Worm (Caenorhabditis elegans) whole organism, L3 larva: ENCODE measurements around the gene srd-49.

Experiments used
- nhr-237 ChIP-seq: fragments of 150-350 bp; optimal IDR thresholded peaks from 2 replicates; lab custom pipeline; 2014; ENCODE audit warnings: missing biosample characterization, missing genetic modification characterization
- nhr-25 ChIP-seq: sonication (generic microtip); optimal IDR thresholded peaks from 2 replicates; lab custom pipeline; 2017; ENCODE audit warnings: missing biosample characterization, missing genetic modification characterization
- nhr-28 ChIP-seq: fragments of 150-350 bp; optimal IDR thresholded peaks from 2 replicates; lab custom pipeline; 2014; ENCODE audit warnings: missing biosample characterization, missing genetic modification characterization

- TF ChIP-seq nhr-237 (tag; lab: Kevin White, UChicago) (no peak), nhr-25 (no peak), nhr-28 (tag; lab: Kevin White, UChicago) (no peak)
These were observed 19.0 kb upstream of the srd-49 start, which contains the start of gene F57A8.7 for ce11 chrV:10075441-10075840.
